Worm (Caenorhabditis elegans) whole organism, mixed stage, embryonic: ENCODE measurements around the gene T19H5.6.

Experiments used
- flh-1 ChIP-seq: fragments of 200-800 bp; sonication (Bioruptor generic); optimal IDR thresholded peaks from 2 replicates; lab custom pipeline; 2018; ENCODE audit warnings: mild to moderate bottlenecking, missing genetic modification characterization, moderate library complexity, missing compliant biosample characterization
- lin-13 ChIP-seq: fragments of 150-350 bp; optimal IDR thresholded peaks from 2 replicates; lab custom pipeline; 2014; ENCODE audit warnings: missing biosample characterization, missing genetic modification characterization
- lin-32 ChIP-seq: fragments of 200-800 bp; sonication (Bioruptor generic); optimal IDR thresholded peaks from 2 replicates; lab custom pipeline; 2018; ENCODE audit warnings: mild to moderate bottlenecking, missing genetic modification characterization, missing compliant biosample characterization
- nhr-12 ChIP-seq: fragments of 150-350 bp; optimal IDR thresholded peaks from 2 replicates; lab custom pipeline; 2014; ENCODE audit warnings: missing biosample characterization, missing genetic modification characterization
- nhr-237 ChIP-seq: fragments of 150-350 bp; optimal IDR thresholded peaks from 2 replicates; lab custom pipeline; 2014; ENCODE audit warnings: missing biosample characterization, missing genetic modification characterization
- nhr-76 ChIP-seq: sonication (generic microtip); optimal IDR thresholded peaks from 2 replicates; lab custom pipeline; 2017; ENCODE audit warnings: missing biosample characterization, missing genetic modification characterization
- pha-4 ChIP-seq: fragments of 150-350 bp; optimal IDR thresholded peaks from 2 replicates; lab custom pipeline; 2018; ENCODE audit warnings: missing biosample characterization, missing genetic modification reagents, missing genetic modification characterization
- snpc-4 ChIP-seq: fragments of 150-350 bp; optimal IDR thresholded peaks from 2 replicates; lab custom pipeline; 2014; ENCODE audit warnings: missing biosample characterization, missing genetic modification characterization
- sptf-1 ChIP-seq: sonication (generic microtip); optimal IDR thresholded peaks from 2 replicates; lab custom pipeline; 2017; ENCODE audit warnings: mild to moderate bottlenecking, missing genetic modification characterization, moderate library complexity, missing compliant biosample characterization
- unc-120 ChIP-seq: sonication (generic microtip); optimal IDR thresholded peaks from 2 replicates; lab custom pipeline; 2017; ENCODE audit warnings: missing genetic modification characterization, missing compliant biosample characterization; ENCODE audit not compliant: poor library complexity, severe bottlenecking
- unc-39 ChIP-seq: fragments of 150-350 bp; optimal IDR thresholded peaks from 2 replicates; lab custom pipeline; 2014; ENCODE audit warnings: missing biosample characterization, missing genetic modification characterization
- unc-62 ChIP-seq: fragments of 150-350 bp; optimal IDR thresholded peaks from 2 replicates; lab custom pipeline; 2014; ENCODE audit warnings: missing biosample characterization, missing genetic modification reagents, missing genetic modification characterization
- ztf-11 ChIP-seq: fragments of 150-350 bp; optimal IDR thresholded peaks from 2 replicates; lab custom pipeline; 2014; ENCODE audit warnings: missing biosample characterization, missing genetic modification characterization

DNA sequence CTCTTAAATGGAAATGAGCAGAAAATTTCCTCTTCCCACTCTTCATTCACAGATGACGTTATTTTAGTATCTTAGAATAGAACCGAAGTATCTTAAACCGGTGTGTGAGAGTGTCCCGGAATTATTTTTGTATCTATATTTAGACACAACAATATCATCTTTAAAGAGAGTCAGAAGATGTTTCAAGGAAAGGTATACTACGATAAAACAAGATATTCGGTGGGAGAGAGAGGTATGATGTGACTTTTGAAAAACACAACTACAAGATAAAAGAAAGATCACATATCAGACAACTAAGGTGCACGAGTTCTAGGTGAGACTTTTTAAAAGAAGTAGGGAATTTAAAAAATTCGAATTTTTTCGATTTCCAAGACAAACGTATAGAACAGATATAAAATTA is 20.6 kb upstream of the T19H5.6 start:
- TF ChIP-seq ztf-11 (tag; lab: Kevin White, UChicago) (no peak), unc-62 (GFP tag; lab: Kevin White, UChicago) (no peak), unc-39 (no peak), nhr-12 (no peak), snpc-4 (tag; lab: Kevin White, UChicago) (no peak), sptf-1 (tag; lab: Kevin White, UChicago) (no peak), lin-32 (GFP tag; lab: Kevin White, UChicago) (no peak), lin-13 (tag; lab: Kevin White, UChicago) (no peak), pha-4 (no peak), flh-1 (GFP tag; lab: Kevin White, UChicago) (no peak), nhr-76 (tag; lab: Kevin White, UChicago) (no peak), nhr-237 (no peak), unc-120 (no peak)
